Worm (Caenorhabditis elegans) whole organism, L4 larva: ENCODE measurements around the gene atf-6.
A peak's percentile ranks its signal among the peaks of the same experiment; 100 is the strongest.

Experiments used
- F10B5.3 ChIP-seq: sonication (generic microtip); optimal IDR thresholded peaks from 2 replicates; lab custom pipeline; 2016; ENCODE audit warnings: mild to moderate bottlenecking, missing genetic modification characterization, missing compliant biosample characterization
- F37D6.2 ChIP-seq: sonication (generic microtip); optimal IDR thresholded peaks from 2 replicates; lab custom pipeline; 2016; ENCODE audit warnings: mild to moderate bottlenecking, missing genetic modification characterization, missing compliant biosample characterization
- T20F7.1 ChIP-seq: fragments of 200-800 bp; sonication (Bioruptor generic); optimal IDR thresholded peaks from 2 replicates; lab custom pipeline; 2018; ENCODE audit warnings: mild to moderate bottlenecking, missing genetic modification characterization, missing compliant biosample characterization
- Y48G9A.11 ChIP-seq: fragments of 200-800 bp; sonication (Bioruptor generic); IDR thresholded peaks from 2 replicates; pipeline ENCODE4 v1.3.6; 2022; ENCODE audit warnings: missing genetic modification reagents, missing genetic modification characterization, missing compliant biosample characterization
- Y75B8A.6 ChIP-seq: fragments of 200-800 bp; sonication (Bioruptor generic); IDR thresholded peaks from 2 replicates; pipeline ENCODE4 v1.3.6; 2022; ENCODE audit warnings: missing genetic modification reagents, missing genetic modification characterization, missing compliant biosample characterization
- aha-1 ChIP-seq: fragments of 150-350 bp; peaks from one replicate; lab custom pipeline; 2014; ENCODE audit warnings: missing biosample characterization, missing genetic modification characterization
- aly-2 ChIP-seq: sonication (generic microtip); optimal IDR thresholded peaks from 2 replicates; lab custom pipeline; 2018; ENCODE audit warnings: missing biosample characterization, missing genetic modification characterization
- ceh-20 ChIP-seq: fragments of 200-800 bp; sonication (Bioruptor generic); IDR thresholded peaks from 2 replicates; pipeline ENCODE4 v1.3.6; 2022; ENCODE audit warnings: missing genetic modification reagents, missing genetic modification characterization, missing compliant biosample characterization
- ceh-44 ChIP-seq: fragments of 200-800 bp; sonication (Bioruptor generic); IDR thresholded peaks from 2 replicates; pipeline ENCODE4 v1.3.6; 2022; ENCODE audit warnings: missing genetic modification reagents, missing genetic modification characterization, missing compliant biosample characterization
- ceh-82 ChIP-seq: sonication (generic microtip); optimal IDR thresholded peaks from 2 replicates; lab custom pipeline; 2017; ENCODE audit warnings: missing biosample characterization, missing genetic modification characterization
- ctbp-1 ChIP-seq: fragments of 200-800 bp; sonication (Bioruptor generic); IDR thresholded peaks from 2 replicates; pipeline ENCODE4 v1.3.6; 2022; ENCODE audit warnings: missing genetic modification reagents, missing genetic modification characterization, missing compliant biosample characterization
- daf-16 ChIP-seq, 3 experiments: sonication (generic microtip); optimal IDR thresholded peaks; 2 replicates each; lab custom pipeline; 2016 to 2017; ENCODE audit warnings: missing genetic modification characterization in 3 of 3, missing genetic modification reagents in 3 of 3, mild to moderate bottlenecking in 2 of 3, missing compliant biosample characterization in 2 of 3, missing biosample characterization in 1 of 3, moderate library complexity in 1 of 3
- daf-19 ChIP-seq: fragments of 200-800 bp; sonication (Bioruptor generic); conservative IDR thresholded peaks from 2 replicates; pipeline ENCODE4 v1.3.6; 2022; ENCODE audit warnings: missing genetic modification characterization, missing compliant biosample characterization
- dmd-6 ChIP-seq: fragments of 200-800 bp; sonication (Bioruptor generic); IDR thresholded peaks from 2 replicates; pipeline ENCODE4 v1.3.6; 2022; ENCODE audit warnings: missing genetic modification reagents, missing genetic modification characterization, missing compliant biosample characterization
- dpl-1 ChIP-seq: fragments of 150-350 bp; optimal IDR thresholded peaks from 2 replicates; lab custom pipeline; 2014; ENCODE audit warnings: missing biosample characterization, missing genetic modification reagents, missing genetic modification characterization
- dve-1 ChIP-seq: sonication (generic microtip); optimal IDR thresholded peaks from 2 replicates; lab custom pipeline; 2017; ENCODE audit warnings: antibody characterized with exemption, mild to moderate bottlenecking, missing genetic modification characterization, missing compliant biosample characterization; ENCODE audit not compliant: insufficient read depth
- egl-27 ChIP-seq: sonication (generic microtip); optimal IDR thresholded peaks from 3 replicates; lab custom pipeline; 2017; ENCODE audit warnings: missing biosample characterization, missing genetic modification reagents, missing genetic modification characterization
- egl-43 ChIP-seq: fragments of 200-800 bp; sonication (Bioruptor generic); IDR thresholded peaks from 2 replicates; pipeline ENCODE4 v1.3.6; 2022; ENCODE audit warnings: missing genetic modification reagents, missing genetic modification characterization, missing compliant biosample characterization
- fkh-10 ChIP-seq: fragments of 150-350 bp; optimal IDR thresholded peaks from 2 replicates; lab custom pipeline; 2014; ENCODE audit warnings: missing biosample characterization, missing genetic modification reagents, missing genetic modification characterization
- fos-1 ChIP-seq: fragments of 150-350 bp; optimal IDR thresholded peaks from 2 replicates; lab custom pipeline; 2014; ENCODE audit warnings: missing biosample characterization, missing genetic modification characterization
- gei-8 ChIP-seq: fragments of 200-800 bp; sonication (Bioruptor generic); optimal IDR thresholded peaks from 2 replicates; lab custom pipeline; 2018; ENCODE audit warnings: mild to moderate bottlenecking, missing genetic modification characterization, missing compliant biosample characterization
- hif-1 ChIP-seq, 2 experiments: sonication (generic microtip); optimal IDR thresholded peaks; 2 replicates each; lab custom pipeline; 2016 to 2017; ENCODE audit warnings: missing compliant biosample characterization in 2 of 2, missing genetic modification characterization in 2 of 2, missing genetic modification reagents in 2 of 2, missing genotype in 2 of 2, mild to moderate bottlenecking in 1 of 2
- hlh-11 ChIP-seq: fragments of 200-800 bp; sonication (Bioruptor generic); optimal IDR thresholded peaks from 2 replicates; lab custom pipeline; 2018; ENCODE audit warnings: mild to moderate bottlenecking, missing genetic modification characterization, missing compliant biosample characterization
- hlh-30 ChIP-seq: sonication (generic microtip); optimal IDR thresholded peaks from 2 replicates; lab custom pipeline; 2017; ENCODE audit warnings: antibody characterized with exemption, mild to moderate bottlenecking, missing genetic modification characterization, missing compliant biosample characterization; ENCODE audit not compliant: insufficient read depth
- hmg-1.1 ChIP-seq: fragments of 200-800 bp; sonication (Bioruptor generic); IDR thresholded peaks from 2 replicates; pipeline ENCODE4 v1.3.6; 2022; ENCODE audit warnings: missing genetic modification reagents, missing genetic modification characterization, missing compliant biosample characterization
- jun-1 ChIP-seq: fragments of 150-350 bp; optimal IDR thresholded peaks from 2 replicates; lab custom pipeline; 2014; ENCODE audit warnings: missing biosample characterization, missing genetic modification reagents, missing genetic modification characterization
- lin-39 ChIP-seq: fragments of 150-350 bp; optimal IDR thresholded peaks from 2 replicates; lab custom pipeline; 2014; ENCODE audit warnings: missing biosample characterization, missing genetic modification reagents, missing genetic modification characterization
- lsy-2 ChIP-seq, 2 experiments: fragments of 150-350 bp in 1 of 2; sonication (generic microtip) in 1 of 2; optimal IDR thresholded peaks; 2 replicates each; lab custom pipeline; 2014 to 2017; ENCODE audit warnings: missing biosample characterization in 2 of 2, missing genetic modification characterization in 2 of 2
- mdl-1 ChIP-seq, 2 experiments: fragments of 150-350 bp in 1 of 2; sonication (generic microtip) in 1 of 2; optimal IDR thresholded peaks; 2 replicates each; lab custom pipeline; 2014 to 2017; ENCODE audit warnings: missing biosample characterization in 2 of 2, missing genetic modification characterization in 2 of 2
- mep-1 ChIP-seq: fragments of 150-350 bp; sonication (generic microtip); optimal IDR thresholded peaks from 3 replicates; lab custom pipeline; 2014; ENCODE audit warnings: missing biosample characterization, missing genetic modification characterization
- nhr-10 ChIP-seq: fragments of 150-350 bp; optimal IDR thresholded peaks from 2 replicates; lab custom pipeline; 2014; ENCODE audit warnings: missing biosample characterization, missing genetic modification characterization
- nhr-11 ChIP-seq: fragments of 150-350 bp; optimal IDR thresholded peaks from 2 replicates; lab custom pipeline; 2014; ENCODE audit warnings: missing biosample characterization, missing genetic modification characterization
- nhr-111 ChIP-seq: fragments of 200-800 bp; sonication (Bioruptor generic); optimal IDR thresholded peaks from 2 replicates; lab custom pipeline; 2018; ENCODE audit warnings: mild to moderate bottlenecking, missing genetic modification characterization, missing compliant biosample characterization
- nhr-28 ChIP-seq: fragments of 150-350 bp; optimal IDR thresholded peaks from 2 replicates; lab custom pipeline; 2014; ENCODE audit warnings: missing biosample characterization, missing genetic modification characterization
- nhr-41 ChIP-seq: fragments of 200-800 bp; sonication (Bioruptor generic); IDR thresholded peaks from 2 replicates; pipeline ENCODE4 v1.3.6; 2022; ENCODE audit warnings: missing genetic modification reagents, missing genetic modification characterization, missing compliant biosample characterization
- nhr-76 ChIP-seq: fragments of 150-350 bp; optimal IDR thresholded peaks from 2 replicates; lab custom pipeline; 2014; ENCODE audit warnings: missing biosample characterization, missing genetic modification characterization
- nhr-77 ChIP-seq: fragments of 150-350 bp; optimal IDR thresholded peaks from 2 replicates; lab custom pipeline; 2014; ENCODE audit warnings: missing biosample characterization, missing genetic modification characterization
- pha-4 ChIP-seq, 2 experiments: fragments of 150-350 bp in 1 of 2; fragments of 200-800 bp in 1 of 2; sonication (Bioruptor generic) in 1 of 2; IDR thresholded peaks in 1 of 2; optimal IDR thresholded peaks in 1 of 2; 2 replicates each; pipeline versions ENCODE4 v1.3.6 to Lab custom; 2014 to 2022; ENCODE audit warnings: missing genetic modification characterization in 2 of 2, missing genetic modification reagents in 2 of 2, missing biosample characterization in 1 of 2, missing compliant biosample characterization in 1 of 2
- php-3 ChIP-seq: fragments of 200-800 bp; sonication (Bioruptor generic); IDR thresholded peaks from 2 replicates; pipeline ENCODE4 v1.3.6; 2022; ENCODE audit warnings: missing genetic modification reagents, missing genetic modification characterization, missing compliant biosample characterization
- saeg-2 ChIP-seq: fragments of 200-800 bp; sonication (Bioruptor generic); IDR thresholded peaks from 2 replicates; pipeline ENCODE4 v1.3.6; 2022; ENCODE audit warnings: missing genetic modification reagents, missing genetic modification characterization, missing compliant biosample characterization
- set-16 ChIP-seq: fragments of 200-800 bp; sonication (Bioruptor generic); IDR thresholded peaks from 2 replicates; pipeline ENCODE4 v1.3.6; 2022; ENCODE audit warnings: missing genetic modification reagents, missing genetic modification characterization, missing compliant biosample characterization
- snpc-4 ChIP-seq: fragments of 150-350 bp; optimal IDR thresholded peaks from 2 replicates; lab custom pipeline; 2014; ENCODE audit warnings: missing biosample characterization, missing genetic modification characterization
- unc-62 ChIP-seq, 3 experiments: fragments of 150-350 bp in 1 of 3; sonication (generic microtip); optimal IDR thresholded peaks in 2 of 3; peaks in 1 of 3; 1 replicate in 1 of 3; 2 replicates in 2 of 3; lab custom pipeline; 2014 to 2017; ENCODE audit warnings: missing biosample characterization in 3 of 3, missing genetic modification characterization in 3 of 3, missing genetic modification reagents in 3 of 3, missing genotype in 1 of 3
- vab-7 ChIP-seq: fragments of 200-800 bp; sonication (Bioruptor generic); IDR thresholded peaks from 2 replicates; pipeline ENCODE4 v1.3.6; 2022; ENCODE audit warnings: missing genetic modification reagents, missing genetic modification characterization, missing compliant biosample characterization
- zag-1 ChIP-seq: fragments of 150-350 bp; optimal IDR thresholded peaks from 2 replicates; lab custom pipeline; 2014; ENCODE audit warnings: missing biosample characterization, missing genetic modification characterization
- zfp-3 ChIP-seq: fragments of 200-800 bp; sonication (Bioruptor generic); conservative IDR thresholded peaks from 2 replicates; pipeline ENCODE4 v1.3.6; 2022; ENCODE audit warnings: missing genetic modification reagents, missing genetic modification characterization, missing compliant biosample characterization

Gene atf-6

ce11 chrX:12509334-12509944, 28.7 kb downstream of the atf-6 start (continued):
- no peak for TF ChIP-seq aly-2
- no peak for TF ChIP-seq fkh-10 (GFP tag; lab: Kevin White, UChicago)
- TF ChIP-seq daf-19 (GFP tag; lab: Robert Waterston, UW), result no peak
- TF ChIP-seq Y75B8A.6 (GFP tag; lab: Robert Waterston, UW), result no peak

- TF ChIP-seq nhr-10 (tag; lab: Kevin White, UChicago) (no peak), nhr-28 (tag; lab: Kevin White, UChicago) (peak; percentile 44), Y48G9A.11 (no peak), vab-7 (GFP tag; lab: Robert Waterston, UW) (no peak), hmg-1.1 (peak; percentile 63), egl-43 (GFP tag; lab: Robert Waterston, UW) (no peak), aha-1 (tag; lab: Kevin White, UChicago) (peak; percentile 98), saeg-2 (no peak), dmd-6 (peak; percentile 25), nhr-76 (tag; lab: Kevin White, UChicago) (no peak), ceh-44 (GFP tag; lab: Robert Waterston, UW) (no peak), pha-4 (GFP tag; IDR thresholded peaks at IDR 0.05; lab: Robert Waterston, UW) (0 out of 2 replicates have a peak, but pooled peaks have one; percentile 10), pha-4 (tag; optimal IDR thresholded peaks at IDR 0.05; lab: Kevin White, UChicago) (no peak), F10B5.3 (tag; lab: Kevin White, UChicago) (no peak), zag-1 (tag; lab: Kevin White, UChicago) (no peak), mdl-1 (tag; optimal IDR thresholded peaks at IDR 0.05; lab: Kevin White, UChicago) (peak in 1 of 2 experiments; percentile 51), set-16 (peak; percentile 14; the same call in 1 of the 2 replicates), egl-27 (tag; lab: Kevin White, UChicago) (no peak), mep-1 (tag; lab: Kevin White, UChicago) (peak; percentile 82), ceh-82 (no peak), ceh-20 (GFP tag; lab: Robert Waterston, UW) (peak; percentile 69), hlh-11 (peak; percentile 75), zfp-3 (GFP tag; lab: Robert Waterston, UW) (no peak), ctbp-1 (peak; percentile 42; the same call in 1 of the 2 replicates), hif-1 (tag; optimal IDR thresholded peaks at IDR 0.05; lab: Kevin White, UChicago) (peak in 1 of 2 experiments; percentile 47), dpl-1 (GFP tag; lab: Kevin White, UChicago) (no peak), F37D6.2 (tag; lab: Kevin White, UChicago) (peak; percentile 59), nhr-111 (GFP tag; lab: Kevin White, UChicago) (no peak), hlh-30 (peak; percentile 42), daf-16 (GFP tag; optimal IDR thresholded peaks at IDR 0.05; lab: Kevin White, UChicago) (peak in 1 of 2 experiments; percentile 58), daf-16 (tag; optimal IDR thresholded peaks at IDR 0.05; lab: Kevin White, UChicago) (no peak), fos-1 (tag; lab: Kevin White, UChicago) (no peak), dve-1 (peak; percentile 24), php-3 (GFP tag; lab: Robert Waterston, UW) (no peak), nhr-41 (no peak), lin-39 (tag; lab: Kevin White, UChicago) (no peak), T20F7.1 (GFP tag; lab: Kevin White, UChicago) (no peak), snpc-4 (tag; lab: Kevin White, UChicago) (no peak), unc-62 (GFP tag; optimal IDR thresholded peaks at IDR 0.05 in 1 of 2; lab: Kevin White, UChicago) (peak in 1 of 2 experiments; percentile 75), unc-62 (tag; optimal IDR thresholded peaks at IDR 0.05; lab: Kevin White, UChicago) (no peak), nhr-11 (tag; lab: Kevin White, UChicago) (peak; percentile 82), nhr-77 (tag; lab: Kevin White, UChicago) (peak; percentile 3), gei-8 (GFP tag; lab: Kevin White, UChicago) (no peak), jun-1 (peak; percentile 17), lsy-2 (tag; optimal IDR thresholded peaks at IDR 0.05; lab: Kevin White, UChicago) (peak; percentile 28 to 38)
Observed at ce11 chrX:12510148-12510785, 29.5 kb downstream of the atf-6 start.
